Fruit fly (Drosophila melanogaster) whole organism, embryonic: ENCODE data around the gene CG9628.
A peak's percentile ranks its signal among the peaks of the same experiment; 100 is the strongest.

ENCODE experiments used
- Aef1 ChIP-seq: fragments of 200-800 bp; sonication (Bioruptor generic); IDR thresholded peaks from 3 replicates; pipeline ENCODE4 v1.3.6; 2022; ENCODE audit warnings: missing biosample characterization, missing genetic modification characterization
- Atf-2 ChIP-seq: fragments of 200-800 bp; sonication (Bioruptor generic); optimal IDR thresholded peaks from 2 replicates; lab custom pipeline; 2016; ENCODE audit warnings: missing biosample characterization, missing genetic modification characterization
- Atf6 ChIP-seq: fragments of 200-800 bp; sonication (Bioruptor generic); IDR thresholded peaks from 2 replicates; pipeline ENCODE4 v1.3.6; 2022; ENCODE audit warnings: missing biosample characterization, missing genetic modification characterization
- C15 ChIP-seq: fragments of 200-800 bp; sonication (Bioruptor generic); IDR thresholded peaks from 3 replicates; pipeline ENCODE4 v1.3.6; 2022; ENCODE audit warnings: missing biosample characterization, missing genetic modification characterization
- CG10462 ChIP-seq: fragments of 200-800 bp; sonication (Bioruptor generic); optimal IDR thresholded peaks from 2 replicates; lab custom pipeline; 2016; ENCODE audit warnings: missing biosample characterization, missing genetic modification characterization
- CG11504 ChIP-seq: fragments of 200-800 bp; sonication (Bioruptor generic); optimal IDR thresholded peaks from 3 replicates; lab custom pipeline; 2019; ENCODE audit warnings: missing biosample characterization, mild to moderate bottlenecking, missing genetic modification characterization, moderate library complexity
- CG12104 ChIP-seq: fragments of 200-800 bp; sonication (Bioruptor generic); optimal IDR thresholded peaks from 3 replicates; lab custom pipeline; 2016; ENCODE audit warnings: missing biosample characterization, missing genetic modification characterization
- CG13894 ChIP-seq: fragments of 200-800 bp; sonication (Bioruptor generic); optimal IDR thresholded peaks from 3 replicates; lab custom pipeline; 2018; ENCODE audit warnings: missing biosample characterization, mild to moderate bottlenecking, missing genetic modification characterization, moderate library complexity
- CG14710 ChIP-seq: fragments of 200-800 bp; sonication (Bioruptor generic); optimal IDR thresholded peaks from 3 replicates; lab custom pipeline; 2019; ENCODE audit warnings: missing biosample characterization, mild to moderate bottlenecking, missing genetic modification characterization, moderate library complexity
- CG15011 ChIP-seq: fragments of 200-800 bp; sonication (Bioruptor generic); optimal IDR thresholded peaks from 3 replicates; lab custom pipeline; 2018; ENCODE audit warnings: missing biosample characterization, mild to moderate bottlenecking, missing genetic modification characterization
- CG1602 ChIP-seq: fragments of 200-800 bp; sonication (Bioruptor generic); optimal IDR thresholded peaks from 3 replicates; lab custom pipeline; 2016; ENCODE audit warnings: missing biosample characterization, missing genetic modification characterization
- CG18262 ChIP-seq: fragments of 200-800 bp; optimal IDR thresholded peaks from 3 replicates; lab custom pipeline; 2019; ENCODE audit warnings: missing biosample characterization, mild to moderate bottlenecking, missing genetic modification characterization, moderate library complexity
- CG18764 ChIP-seq: fragments of 200-800 bp; sonication (Bioruptor generic); optimal IDR thresholded peaks from 3 replicates; lab custom pipeline; 2016; ENCODE audit warnings: missing biosample characterization, missing genetic modification characterization
- CG2678 ChIP-seq: fragments of 200-800 bp; sonication (Bioruptor generic); optimal IDR thresholded peaks from 3 replicates; lab custom pipeline; 2019; ENCODE audit warnings: missing biosample characterization, mild to moderate bottlenecking, missing genetic modification characterization, moderate library complexity
- CG2889 ChIP-seq: fragments of 200-800 bp; sonication (Bioruptor generic); IDR thresholded peaks from 3 replicates; pipeline ENCODE4 v1.3.6; 2022; ENCODE audit warnings: missing biosample characterization, missing genetic modification characterization
- CG30020 ChIP-seq: fragments of 200-800 bp; optimal IDR thresholded peaks from 2 replicates; lab custom pipeline; 2019; ENCODE audit warnings: missing biosample characterization, mild to moderate bottlenecking, missing genetic modification characterization, moderate library complexity
- CG32772 ChIP-seq: fragments of 200-800 bp; sonication (Bioruptor generic); IDR thresholded peaks from 2 replicates; pipeline ENCODE4 v1.3.6; 2022; ENCODE audit warnings: missing biosample characterization, missing genetic modification characterization
- CG3726 ChIP-seq: fragments of 200-800 bp; sonication (Bioruptor generic); IDR thresholded peaks from 3 replicates; pipeline ENCODE4, ENCODE4 v1.3.6; 2022; ENCODE audit warnings: missing biosample characterization, missing genetic modification characterization
- CG6175 ChIP-seq: fragments of 200-800 bp; sonication (Bioruptor generic); IDR thresholded peaks from 3 replicates; pipeline ENCODE4 v1.3.6; 2022; ENCODE audit warnings: missing biosample characterization, missing genetic modification characterization
- CG6654 ChIP-seq: fragments of 200-800 bp; sonication (Bioruptor generic); optimal IDR thresholded peaks from 2 replicates; lab custom pipeline; 2017; ENCODE audit warnings: missing biosample characterization, mild to moderate bottlenecking, missing genetic modification characterization
- CG7556 ChIP-seq: fragments of 200-800 bp; sonication (Bioruptor generic); optimal IDR thresholded peaks from 2 replicates; lab custom pipeline; 2017; ENCODE audit warnings: missing biosample characterization, mild to moderate bottlenecking, missing genetic modification characterization
- CG7987 ChIP-seq: fragments of 200-800 bp; sonication (Bioruptor generic); optimal IDR thresholded peaks from 2 replicates; lab custom pipeline; 2018; ENCODE audit warnings: missing biosample characterization, mild to moderate bottlenecking, missing genetic modification characterization, moderate library complexity
- CG8388 ChIP-seq: fragments of 200-800 bp; sonication (Bioruptor generic); optimal IDR thresholded peaks from 2 replicates; lab custom pipeline; 2019; ENCODE audit warnings: missing biosample characterization, mild to moderate bottlenecking, missing genetic modification characterization, moderate library complexity
- CG9437 ChIP-seq: fragments of 200-800 bp; sonication (Bioruptor generic); optimal IDR thresholded peaks from 2 replicates; lab custom pipeline; 2018; ENCODE audit warnings: missing biosample characterization, mild to moderate bottlenecking, missing genetic modification characterization
- CG9727 ChIP-seq: fragments of 200-800 bp; sonication (Bioruptor generic); optimal IDR thresholded peaks from 3 replicates; lab custom pipeline; 2017; ENCODE audit warnings: missing biosample characterization, mild to moderate bottlenecking, missing genetic modification characterization
- D ChIP-seq, 2 experiments: fragments of 200-800 bp in 1 of 2; fragments of >200 bp in 1 of 2; sonication (Bioruptor generic) in 1 of 2; optimal IDR thresholded peaks; 2 replicates in 1 of 2; 3 replicates in 1 of 2; lab custom pipeline; 2017; ENCODE audit warnings: mild to moderate bottlenecking in 1 of 2, missing biosample characterization in 1 of 2, missing genetic modification characterization in 1 of 2, missing genetic modification reagents in 1 of 2
- Deaf1 ChIP-seq: fragments of 200-800 bp; optimal IDR thresholded peaks from 3 replicates; lab custom pipeline; 2019; ENCODE audit warnings: missing biosample characterization, mild to moderate bottlenecking, missing genetic modification characterization, moderate library complexity
- Fer1 ChIP-seq: fragments of 200-800 bp; sonication (Bioruptor generic); optimal IDR thresholded peaks from 2 replicates; lab custom pipeline; 2017; ENCODE audit warnings: missing biosample characterization, mild to moderate bottlenecking, missing genetic modification characterization
- HLH54F ChIP-seq: fragments of 200-800 bp; sonication (Bioruptor generic); optimal IDR thresholded peaks from 3 replicates; lab custom pipeline; 2016; ENCODE audit warnings: missing biosample characterization, missing genetic modification characterization
- Hmx ChIP-seq: fragments of 200-800 bp; sonication (Bioruptor generic); optimal IDR thresholded peaks from 2 replicates; lab custom pipeline; 2016; ENCODE audit warnings: missing biosample characterization, missing genetic modification characterization
- MESR4 ChIP-seq: fragments of 200-800 bp; sonication (Bioruptor generic); optimal IDR thresholded peaks from 2 replicates; lab custom pipeline; 2018; ENCODE audit warnings: missing biosample characterization, mild to moderate bottlenecking, missing genetic modification characterization, moderate library complexity
- Nf-YA ChIP-seq: fragments of 200-800 bp; sonication (Bioruptor generic); IDR thresholded peaks from 2 replicates; pipeline ENCODE4 v1.3.6; 2022; ENCODE audit warnings: missing biosample characterization, missing genetic modification characterization
- Oaz ChIP-seq: fragments of 200-800 bp; sonication (Bioruptor generic); IDR thresholded peaks from 2 replicates; pipeline ENCODE4 v1.3.6; 2022; ENCODE audit warnings: missing biosample characterization, missing genetic modification characterization
- Ravus ChIP-seq: fragments of 200-800 bp; sonication (Bioruptor generic); IDR thresholded peaks from 2 replicates; pipeline ENCODE4 v1.3.6; 2022; ENCODE audit warnings: missing biosample characterization, missing genetic modification characterization
- Scr ChIP-seq: fragments of 200-800 bp; sonication (Bioruptor generic); IDR thresholded peaks from 2 replicates; pipeline ENCODE4 v1.3.6; 2022; ENCODE audit warnings: missing biosample characterization, missing genetic modification characterization; ENCODE audit not compliant: partially characterized antibody
- Side ChIP-seq: fragments of 200-800 bp; sonication (Bioruptor generic); optimal IDR thresholded peaks from 2 replicates; lab custom pipeline; 2016; ENCODE audit warnings: missing biosample characterization, missing genetic modification characterization
- Usf ChIP-seq: fragments of 200-800 bp; sonication (Bioruptor generic); optimal IDR thresholded peaks from 2 replicates; lab custom pipeline; 2017; ENCODE audit warnings: missing genotype, missing biosample characterization, missing genetic modification characterization
- Xrp1 ChIP-seq: fragments of 200-800 bp; sonication (Bioruptor generic); IDR thresholded peaks from 2 replicates; pipeline ENCODE4 v1.3.6; 2022; ENCODE audit warnings: missing biosample characterization, missing genetic modification characterization
- crol ChIP-seq: fragments of 200-800 bp; sonication (Bioruptor generic); IDR thresholded peaks from 2 replicates; pipeline ENCODE4 v1.3.6; 2022; ENCODE audit warnings: missing biosample characterization, missing genetic modification characterization
- esg ChIP-seq: fragments of 200-800 bp; sonication (Bioruptor generic); conservative IDR thresholded peaks from 2 replicates; pipeline ENCODE4 v1.3.6; 2022; ENCODE audit warnings: missing biosample characterization, missing genetic modification characterization
- gro ChIP-seq: fragments of 200-800 bp; sonication (Bioruptor generic); optimal IDR thresholded peaks from 2 replicates; lab custom pipeline; 2016; ENCODE audit warnings: missing biosample characterization, missing genetic modification characterization
- klu ChIP-seq: fragments of 200-800 bp; sonication (Bioruptor generic); IDR thresholded peaks from 2 replicates; pipeline ENCODE4 v1.3.6; 2022; ENCODE audit warnings: missing biosample characterization, missing genetic modification characterization
- knrl ChIP-seq: fragments of 200-800 bp; sonication (Bioruptor generic); IDR thresholded peaks from 3 replicates; pipeline ENCODE4 v1.3.6; 2022; ENCODE audit warnings: missing biosample characterization, missing genetic modification characterization; ENCODE audit not compliant: partially characterized antibody
- lmd ChIP-seq: fragments of 200-800 bp; sonication (Bioruptor generic); IDR thresholded peaks from 2 replicates; pipeline ENCODE4 v1.3.6; 2022; ENCODE audit warnings: missing biosample characterization, missing genetic modification characterization
- mld ChIP-seq: fragments of 200-800 bp; sonication (Bioruptor generic); IDR thresholded peaks from 3 replicates; pipeline ENCODE4 v1.3.6; 2022; ENCODE audit warnings: missing biosample characterization, missing genetic modification characterization; ENCODE audit not compliant: partially characterized antibody
- rib ChIP-seq: fragments of 200-800 bp; sonication (Bioruptor generic); IDR thresholded peaks from 2 replicates; pipeline ENCODE4 v1.3.6; 2022; ENCODE audit warnings: missing biosample characterization, missing genetic modification characterization
- schlank ChIP-seq: fragments of 200-800 bp; sonication (Bioruptor generic); optimal IDR thresholded peaks from 2 replicates; lab custom pipeline; 2018; ENCODE audit warnings: missing biosample characterization, mild to moderate bottlenecking, missing genetic modification characterization
- sd ChIP-seq: fragments of 200-800 bp; sonication (Bioruptor generic); optimal IDR thresholded peaks from 3 replicates; lab custom pipeline; 2018; ENCODE audit warnings: missing biosample characterization, mild to moderate bottlenecking, missing genetic modification characterization, moderate library complexity
- zen ChIP-seq: fragments of 200-800 bp; sonication (Bioruptor generic); optimal IDR thresholded peaks from 3 replicates; lab custom pipeline; 2018; ENCODE audit warnings: missing biosample characterization, mild to moderate bottlenecking, missing genetic modification characterization, moderate library complexity

The CG9628 gene

dm6 chr3L:14616085-14617026 lies 6.2 kb upstream of the CG9628 start (continued):
- TF ChIP-seq CG11504 (tag; lab: Kevin White, UChicago) (peak; percentile 26), CG7987 (GFP tag; lab: Kevin White, UChicago) (no peak), CG6175 (GFP tag; lab: Robert Waterston, UW) (no peak), schlank (tag; lab: Kevin White, UChicago) (no peak), Xrp1 (GFP tag; lab: Robert Waterston, UW) (no peak), CG13894 (peak; percentile 92), CG1602 (GFP tag; lab: Kevin White, UChicago) (no peak), MESR4 (no peak), CG18764 (GFP tag; lab: Kevin White, UChicago) (no peak), CG2889 (no peak), Hmx (no peak), CG32772 (GFP tag; lab: Robert Waterston, UW) (no peak), CG3726 (GFP tag; lab: Robert Waterston, UW) (no peak), lmd (GFP tag; lab: Robert Waterston, UW) (no peak), esg (GFP tag; lab: Robert Waterston, UW) (no peak), C15 (GFP tag; lab: Robert Waterston, UW) (no peak), CG14710 (no peak), rib (GFP tag; lab: Robert Waterston, UW) (no peak), Usf (GFP tag; lab: Kevin White, UChicago) (no peak), Fer1 (no peak), Deaf1 (tag; lab: Kevin White, UChicago) (no peak), CG2678 (peak; percentile 18), knrl (GFP tag; lab: Robert Waterston, UW) (no peak), CG12104 (GFP tag; lab: Kevin White, UChicago) (no peak), Oaz (GFP tag; lab: Robert Waterston, UW) (no peak), CG18262 (tag; lab: Kevin White, UChicago) (no peak), CG6654 (GFP tag; lab: Kevin White, UChicago) (no peak), mld (no peak), Scr (GFP tag; lab: Robert Waterston, UW) (no peak), Atf-2 (GFP tag; lab: Kevin White, UChicago) (no peak), CG10462 (GFP tag; lab: Kevin White, UChicago) (no peak), D (optimal IDR thresholded peaks at IDR 0.05; lab: Kevin White, UChicago) (no peak), D (GFP tag; optimal IDR thresholded peaks at IDR 0.05; lab: Kevin White, UChicago) (no peak), klu (GFP tag; lab: Robert Waterston, UW) (no peak), zen (tag; lab: Kevin White, UChicago) (no peak), CG30020 (tag; lab: Kevin White, UChicago) (no peak), CG9727 (GFP tag; lab: Kevin White, UChicago) (no peak), Atf6 (GFP tag; lab: Robert Waterston, UW) (no peak), CG8388 (GFP tag; lab: Kevin White, UChicago) (peak; percentile 10), gro (no peak), Aef1 (GFP tag; lab: Robert Waterston, UW) (no peak), CG7556 (no peak), Side (GFP tag; lab: Kevin White, UChicago) (no peak), crol (GFP tag; lab: Robert Waterston, UW) (no peak), Ravus (GFP tag; lab: Robert Waterston, UW) (no peak), CG15011 (GFP tag; lab: Kevin White, UChicago) (no peak), Nf-YA (GFP tag; lab: Robert Waterston, UW) (no peak), sd (tag; lab: Kevin White, UChicago) (peak; percentile 36), CG9437 (GFP tag; lab: Kevin White, UChicago) (no peak), HLH54F (GFP tag; lab: Kevin White, UChicago) (no peak)
